Worm (Caenorhabditis elegans): ENCODE results near the gene T25B9.8.

Gene T25B9.8

ce11 chrIV:10796707-10797106 lies 28.7 kb upstream of the T25B9.8 start:
- TF ChIP-seq klf-2 (GFP tag; conservative IDR thresholded peaks at IDR 0.05) (no peak), ztf-23 (GFP tag; IDR thresholded peaks at IDR 0.05) (no peak), flt-1 (GFP tag; IDR thresholded peaks at IDR 0.05) (no peak), ref-1 (GFP tag; conservative IDR thresholded peaks at IDR 0.05) (no peak), tab-1 (GFP tag; IDR thresholded peaks at IDR 0.05) (no peak), med-1 (GFP tag; optimal IDR thresholded peaks at IDR 0.05; ENCODE audit: insufficient read depth) (no peak), cog-1 (tag; optimal IDR thresholded peaks at IDR 0.05) (no peak), ztf-29 (GFP tag; IDR thresholded peaks at IDR 0.05) (no peak), T22C8.4 (GFP tag; IDR thresholded peaks at IDR 0.05) (no peak)

- no peak for TF ChIP-seq tab-1 (GFP tag; IDR thresholded peaks at IDR 0.05)
- TF ChIP-seq flt-1 (GFP tag; IDR thresholded peaks at IDR 0.05): no peak
- TF ChIP-seq ztf-29 (GFP tag; IDR thresholded peaks at IDR 0.05): no peak
- no peak for TF ChIP-seq T22C8.4 (GFP tag; IDR thresholded peaks at IDR 0.05)
- no peak for TF ChIP-seq klf-2 (GFP tag; conservative IDR thresholded peaks at IDR 0.05)
- no peak for TF ChIP-seq ref-1 (GFP tag; conservative IDR thresholded peaks at IDR 0.05)
- TF ChIP-seq ztf-23 (GFP tag; IDR thresholded peaks at IDR 0.05): no peak
- no peak for TF ChIP-seq cog-1 (tag; optimal IDR thresholded peaks at IDR 0.05)
- no peak for TF ChIP-seq med-1 (GFP tag; optimal IDR thresholded peaks at IDR 0.05; ENCODE audit: insufficient read depth)
These were observed 27.7 kb upstream of the T25B9.8 start for ce11 chrIV:10795678-10796077.

ce11 chrIV:10790353-10790752 lies 22.4 kb upstream of the T25B9.8 start, which contains the start of gene pept-2:
pept-2 (plus strand) TSS chrIV:10790653.
- TF ChIP-seq med-1 (GFP tag; optimal IDR thresholded peaks at IDR 0.05; ENCODE audit: insufficient read depth) (no peak), tab-1 (GFP tag; IDR thresholded peaks at IDR 0.05) (no peak), ztf-29 (GFP tag; IDR thresholded peaks at IDR 0.05) (no peak), ztf-23 (GFP tag; IDR thresholded peaks at IDR 0.05) (no peak), T22C8.4 (GFP tag; IDR thresholded peaks at IDR 0.05) (no peak), flt-1 (GFP tag; IDR thresholded peaks at IDR 0.05) (no peak), cog-1 (tag; optimal IDR thresholded peaks at IDR 0.05) (no peak), ref-1 (GFP tag; conservative IDR thresholded peaks at IDR 0.05) (no peak), klf-2 (GFP tag; conservative IDR thresholded peaks at IDR 0.05) (no peak)

ce11 chrIV:10786731-10787130 lies 18.7 kb upstream of the T25B9.8 start, which contains the start of gene srd-7:
srd-7 (minus strand) TSS chrIV:10786831.
- TF ChIP-seq cog-1 (tag; optimal IDR thresholded peaks at IDR 0.05) (no peak), ztf-23 (GFP tag; IDR thresholded peaks at IDR 0.05) (no peak), klf-2 (GFP tag; conservative IDR thresholded peaks at IDR 0.05) (no peak), T22C8.4 (GFP tag; IDR thresholded peaks at IDR 0.05) (no peak)

- TF ChIP-seq T22C8.4 (GFP tag; IDR thresholded peaks at IDR 0.05) (no peak), ref-1 (GFP tag; conservative IDR thresholded peaks at IDR 0.05) (no peak), cog-1 (tag; optimal IDR thresholded peaks at IDR 0.05) (no peak), ztf-29 (GFP tag; IDR thresholded peaks at IDR 0.05) (no peak), flt-1 (GFP tag; IDR thresholded peaks at IDR 0.05) (no peak), tab-1 (GFP tag; IDR thresholded peaks at IDR 0.05) (no peak), klf-2 (GFP tag; conservative IDR thresholded peaks at IDR 0.05) (no peak), med-1 (GFP tag; optimal IDR thresholded peaks at IDR 0.05; ENCODE audit: insufficient read depth) (no peak)
These were observed 16.1 kb upstream of the T25B9.8 start for ce11 chrIV:10784085-10784484.

- TF ChIP-seq flt-1 (GFP tag; IDR thresholded peaks at IDR 0.05) (no peak), ztf-29 (GFP tag; IDR thresholded peaks at IDR 0.05) (no peak), ref-1 (GFP tag; conservative IDR thresholded peaks at IDR 0.05) (no peak), med-1 (GFP tag; optimal IDR thresholded peaks at IDR 0.05; ENCODE audit: insufficient read depth) (no peak), ztf-23 (GFP tag; IDR thresholded peaks at IDR 0.05) (no peak), cog-1 (tag; optimal IDR thresholded peaks at IDR 0.05) (no peak), tab-1 (GFP tag; IDR thresholded peaks at IDR 0.05) (no peak), T22C8.4 (GFP tag; IDR thresholded peaks at IDR 0.05) (no peak), klf-2 (GFP tag; conservative IDR thresholded peaks at IDR 0.05) (no peak)
These were observed 14.0 kb upstream of the T25B9.8 start for ce11 chrIV:10782014-10782413.

ce11 chrIV:10781346-10781745 lies 13.3 kb upstream of the T25B9.8 start:
- no peak for TF ChIP-seq ztf-23 (GFP tag; IDR thresholded peaks at IDR 0.05)
- TF ChIP-seq klf-2 (GFP tag; conservative IDR thresholded peaks at IDR 0.05): no peak
- no peak for TF ChIP-seq ref-1 (GFP tag; conservative IDR thresholded peaks at IDR 0.05)
- TF ChIP-seq med-1 (GFP tag; optimal IDR thresholded peaks at IDR 0.05; ENCODE audit: insufficient read depth): no peak
- no peak for TF ChIP-seq tab-1 (GFP tag; IDR thresholded peaks at IDR 0.05)
- TF ChIP-seq cog-1 (tag; optimal IDR thresholded peaks at IDR 0.05): no peak
- no peak for TF ChIP-seq T22C8.4 (GFP tag; IDR thresholded peaks at IDR 0.05)

ce11 chrIV:10780583-10780982 lies 12.6 kb upstream of the T25B9.8 start, which contains the start of gene swt-3:
swt-3 (minus strand) TSS chrIV:10780683.
- TF ChIP-seq med-1 (GFP tag; optimal IDR thresholded peaks at IDR 0.05; ENCODE audit: insufficient read depth) (no peak), ref-1 (GFP tag; conservative IDR thresholded peaks at IDR 0.05) (no peak), ztf-29 (GFP tag; IDR thresholded peaks at IDR 0.05) (no peak), klf-2 (GFP tag; conservative IDR thresholded peaks at IDR 0.05) (no peak), tab-1 (GFP tag; IDR thresholded peaks at IDR 0.05) (no peak), ztf-23 (GFP tag; IDR thresholded peaks at IDR 0.05) (no peak), cog-1 (tag; optimal IDR thresholded peaks at IDR 0.05) (no peak), T22C8.4 (GFP tag; IDR thresholded peaks at IDR 0.05) (no peak), flt-1 (GFP tag; IDR thresholded peaks at IDR 0.05) (no peak)

ce11 chrIV:10779328-10779727 lies 11.3 kb upstream of the T25B9.8 start:
- TF ChIP-seq tab-1 (GFP tag; IDR thresholded peaks at IDR 0.05) (no peak), cog-1 (tag; optimal IDR thresholded peaks at IDR 0.05) (no peak), T22C8.4 (GFP tag; IDR thresholded peaks at IDR 0.05) (no peak), ztf-23 (GFP tag; IDR thresholded peaks at IDR 0.05) (no peak), flt-1 (GFP tag; IDR thresholded peaks at IDR 0.05) (no peak), ztf-29 (GFP tag; IDR thresholded peaks at IDR 0.05) (no peak), med-1 (GFP tag; optimal IDR thresholded peaks at IDR 0.05; ENCODE audit: insufficient read depth) (no peak), klf-2 (GFP tag; conservative IDR thresholded peaks at IDR 0.05) (no peak), ref-1 (GFP tag; conservative IDR thresholded peaks at IDR 0.05) (no peak)

- TF ChIP-seq ztf-29 (GFP tag; IDR thresholded peaks at IDR 0.05) (no peak), cog-1 (tag; optimal IDR thresholded peaks at IDR 0.05) (no peak), med-1 (GFP tag; optimal IDR thresholded peaks at IDR 0.05; ENCODE audit: insufficient read depth) (no peak), flt-1 (GFP tag; IDR thresholded peaks at IDR 0.05) (no peak), T22C8.4 (GFP tag; IDR thresholded peaks at IDR 0.05) (no peak), tab-1 (GFP tag; IDR thresholded peaks at IDR 0.05) (no peak), ztf-23 (GFP tag; IDR thresholded peaks at IDR 0.05) (no peak), klf-2 (GFP tag; conservative IDR thresholded peaks at IDR 0.05) (no peak), ref-1 (GFP tag; conservative IDR thresholded peaks at IDR 0.05) (no peak)
These were observed 10.6 kb upstream of the T25B9.8 start for ce11 chrIV:10778582-10778981.
